Worm (Caenorhabditis elegans) whole organism, L4/young adult: ENCODE measurements around the gene R01H2.7.

Experiments used
- W03F9.2 ChIP-seq: fragments of 150-350 bp; optimal IDR thresholded peaks from 2 replicates; lab custom pipeline; 2014; ENCODE audit warnings: missing biosample characterization, missing genetic modification characterization
- dao-5 ChIP-seq: sonication (generic microtip); optimal IDR thresholded peaks from 2 replicates; lab custom pipeline; 2016; ENCODE audit warnings: missing genotype, missing genetic modification characterization, moderate library complexity, missing compliant biosample characterization
- him-1 ChIP-seq: sonication (generic microtip); optimal IDR thresholded peaks from 2 replicates; lab custom pipeline; 2016; ENCODE audit warnings: missing genotype, missing genetic modification reagents, missing genetic modification characterization, missing compliant biosample characterization

R01H2.7 gene

ce11 chrIII:7030044-7030804 lies 15.3 kb downstream of the R01H2.7 start:
- TF ChIP-seq dao-5 (tag; lab: Kevin White, UChicago) = no peak
- peak; percentile 50 for TF ChIP-seq him-1 (tag; lab: Kevin White, UChicago)
- TF ChIP-seq W03F9.2 (tag; lab: Kevin White, UChicago) = no peak

DNA sequence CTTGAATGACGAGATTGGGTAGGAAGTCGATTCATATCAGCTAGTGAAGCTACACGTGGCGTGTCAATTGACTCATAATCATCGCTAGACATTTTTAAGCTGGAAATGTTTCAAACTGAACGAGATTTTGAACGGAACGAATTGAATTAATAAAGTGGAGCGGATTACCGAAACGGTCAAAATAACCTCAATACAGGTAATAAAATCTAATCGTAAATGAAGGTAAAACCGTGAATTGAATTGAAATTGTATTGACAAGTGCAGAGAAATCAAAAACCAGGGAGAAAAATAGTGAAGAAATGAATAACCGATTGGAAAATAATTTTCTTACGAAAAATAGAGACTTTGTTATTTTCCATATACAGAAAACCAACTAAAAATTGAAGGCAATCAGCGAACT lies 16.4 kb downstream of the R01H2.7 start, which contains the start of gene cyk-1:
cyk-1 (minus strand) TSS at position 101 of the 400 bp plus-strand sequence.
- TF ChIP-seq W03F9.2 (tag; lab: Kevin White, UChicago) (no peak), dao-5 (tag; lab: Kevin White, UChicago) (no peak), him-1 (tag; lab: Kevin White, UChicago) (no peak)

DNA sequence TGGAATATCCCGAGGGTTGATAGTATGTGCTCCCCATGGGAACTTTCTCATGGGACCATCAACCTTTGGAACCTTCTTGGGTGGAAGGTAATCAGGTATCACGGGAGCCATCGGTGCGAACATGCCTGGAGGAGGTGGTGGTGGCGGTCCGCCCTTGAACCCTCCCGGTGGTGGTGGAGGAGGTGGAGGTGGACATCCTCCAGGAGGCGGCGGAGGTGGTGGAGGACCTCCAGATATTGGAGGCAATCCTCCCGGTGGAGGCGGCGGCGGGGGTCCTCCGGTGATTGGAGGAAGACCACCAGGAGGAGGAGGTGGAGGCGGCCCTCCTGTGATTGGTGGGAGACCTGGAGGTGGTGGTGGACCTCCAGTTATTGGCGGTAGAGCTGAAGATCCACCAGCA lies 19.7 kb downstream of the R01H2.7 start:
- no peak for TF ChIP-seq dao-5 (tag; lab: Kevin White, UChicago)
- no peak for TF ChIP-seq W03F9.2 (tag; lab: Kevin White, UChicago)
- TF ChIP-seq him-1 (tag; lab: Kevin White, UChicago) = no peak

- TF ChIP-seq dao-5 (tag; lab: Kevin White, UChicago) = no peak
- no peak for TF ChIP-seq him-1 (tag; lab: Kevin White, UChicago)
- peak; percentile 37 for TF ChIP-seq W03F9.2 (tag; lab: Kevin White, UChicago)
These were observed 24.3 kb downstream of the R01H2.7 start, which contains the start of gene rfl-1 for ce11 chrIII:7021156-7021637. rfl-1 (plus strand) TSS chrIII:7021206.

ce11 chrIII:7020500-7020899 lies 25.0 kb downstream of the R01H2.7 start, which contains the start of gene col-8:
col-8 (minus strand) TSS chrIII:7020600.
- TF ChIP-seq dao-5 (tag; lab: Kevin White, UChicago) = no peak
- no peak for TF ChIP-seq him-1 (tag; lab: Kevin White, UChicago)
- no peak for TF ChIP-seq W03F9.2 (tag; lab: Kevin White, UChicago)

DNA sequence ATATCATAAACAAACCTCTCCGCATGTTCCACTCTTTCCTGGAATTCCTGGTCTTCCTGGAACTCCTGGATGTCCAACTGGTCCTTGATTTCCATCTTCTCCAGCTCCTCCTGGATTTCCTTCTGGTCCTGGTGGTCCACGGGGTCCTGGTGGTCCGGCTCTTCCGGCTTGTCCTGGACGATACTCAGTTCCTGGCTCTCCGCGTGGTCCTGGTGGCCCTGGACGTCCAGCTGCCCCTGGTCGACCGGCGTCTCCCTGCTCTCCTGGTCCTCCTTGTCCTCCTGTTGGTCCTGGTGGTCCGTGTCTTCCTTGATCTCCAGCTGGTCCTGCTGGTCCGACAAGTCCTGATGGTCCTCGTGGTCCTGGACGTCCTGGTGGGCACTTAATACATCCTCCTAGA lies 25.8 kb downstream of the R01H2.7 start:
- no peak for TF ChIP-seq dao-5 (tag; lab: Kevin White, UChicago)

DNA sequence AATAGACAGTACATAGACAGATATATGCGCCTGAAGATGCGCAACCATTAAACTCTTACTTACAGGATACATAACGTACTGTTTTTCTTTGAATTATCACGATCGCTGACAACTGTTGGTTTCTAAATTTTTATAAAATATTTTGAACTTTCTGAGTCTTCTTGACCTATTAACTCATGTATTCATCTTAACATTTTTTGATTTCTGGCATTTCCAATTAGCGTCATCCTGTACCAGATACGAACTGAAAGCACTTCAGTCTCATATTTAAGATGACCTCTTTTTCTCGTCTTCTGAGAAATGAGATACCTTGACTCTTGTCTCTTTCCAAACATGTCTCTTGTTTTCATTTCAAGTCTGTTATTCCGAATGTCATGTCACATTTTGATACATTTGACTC lies 31.8 kb downstream of the R01H2.7 start:
- TF ChIP-seq W03F9.2 (tag; lab: Kevin White, UChicago) = no peak
- no peak for TF ChIP-seq dao-5 (tag; lab: Kevin White, UChicago)
- TF ChIP-seq him-1 (tag; lab: Kevin White, UChicago) = no peak

- no peak for TF ChIP-seq W03F9.2 (tag; lab: Kevin White, UChicago)
- no peak for TF ChIP-seq him-1 (tag; lab: Kevin White, UChicago)
- no peak for TF ChIP-seq dao-5 (tag; lab: Kevin White, UChicago)
These were observed 33.5 kb downstream of the R01H2.7 start for ce11 chrIII:7012060-7012459.

- TF ChIP-seq dao-5 (tag; lab: Kevin White, UChicago) = no peak
- TF ChIP-seq him-1 (tag; lab: Kevin White, UChicago) = no peak
- TF ChIP-seq W03F9.2 (tag; lab: Kevin White, UChicago) = no peak
These were observed 36.7 kb downstream of the R01H2.7 start, which contains the start of gene lgc-38 for ce11 chrIII:7008836-7009235. lgc-38 (plus strand) TSS chrIII:7009136.

ce11 chrIII:7005350-7005749 lies 40.2 kb downstream of the R01H2.7 start, which contains the start of gene C06E8.5:
C06E8.5 (minus strand) TSS chrIII:7005450.
- no peak for TF ChIP-seq him-1 (tag; lab: Kevin White, UChicago)
- TF ChIP-seq dao-5 (tag; lab: Kevin White, UChicago) = no peak
- TF ChIP-seq W03F9.2 (tag; lab: Kevin White, UChicago) = no peak

DNA sequence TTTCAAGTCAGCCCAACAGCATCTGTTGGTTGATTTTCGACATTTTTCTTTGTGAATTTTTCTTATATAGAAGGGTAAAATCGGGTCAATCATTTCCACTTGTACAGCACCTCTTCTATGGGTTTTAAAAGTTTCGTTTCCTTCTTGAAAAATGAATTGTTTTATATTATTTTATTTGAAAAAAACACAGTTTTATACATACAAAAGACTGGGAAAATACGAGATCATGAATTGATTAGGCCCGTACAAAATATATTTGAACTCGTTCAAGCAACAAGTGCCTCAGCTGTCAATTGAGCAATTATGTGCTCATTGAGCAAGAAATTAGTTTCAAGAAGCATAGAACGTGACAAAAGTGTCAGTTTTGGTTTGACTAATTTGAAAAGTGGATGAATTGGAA lies 43.4 kb downstream of the R01H2.7 start:
- no peak for TF ChIP-seq W03F9.2 (tag; lab: Kevin White, UChicago)
- TF ChIP-seq him-1 (tag; lab: Kevin White, UChicago) = no peak
- TF ChIP-seq dao-5 (tag; lab: Kevin White, UChicago) = no peak

DNA sequence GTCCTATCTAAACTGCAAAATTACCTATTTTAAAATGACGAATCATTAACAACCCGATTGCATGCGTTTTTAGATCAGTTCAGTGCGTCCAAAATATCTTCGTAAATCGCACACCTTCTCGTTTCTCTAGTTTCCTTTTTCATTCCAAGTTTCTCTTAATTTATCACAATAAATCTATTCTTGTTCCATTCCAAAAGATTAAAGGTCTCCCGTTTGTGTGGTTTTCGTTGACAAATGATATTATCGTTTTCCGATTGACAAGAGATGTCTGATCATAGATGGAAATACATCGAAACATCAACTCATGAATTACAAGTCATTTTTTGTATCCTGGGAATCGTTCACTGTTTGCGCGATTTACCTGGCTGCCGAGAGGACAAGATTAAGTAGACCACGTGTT lies 52.4 kb downstream of the R01H2.7 start:
- TF ChIP-seq him-1 (tag; lab: Kevin White, UChicago) = no peak
- TF ChIP-seq W03F9.2 (tag; lab: Kevin White, UChicago) = no peak

DNA sequence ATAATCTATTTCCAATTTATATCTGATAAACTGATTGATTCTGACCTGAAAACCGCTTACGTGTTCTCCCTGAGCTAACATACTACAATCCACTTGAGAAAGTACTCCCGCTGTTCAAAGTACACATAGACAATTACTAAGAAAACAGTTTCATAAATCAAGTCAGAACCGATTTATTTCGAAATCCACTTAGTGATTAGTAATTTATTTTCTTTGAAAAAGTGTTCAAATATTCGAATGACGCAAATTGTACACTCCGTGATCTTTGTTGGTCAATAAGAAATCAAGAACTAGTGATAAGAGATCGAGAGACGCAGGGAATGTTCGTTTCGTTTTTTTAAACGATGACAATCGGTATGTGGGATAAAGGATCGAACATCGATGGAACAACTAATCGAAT lies 53.0 kb downstream of the R01H2.7 start:
- TF ChIP-seq him-1 (tag; lab: Kevin White, UChicago) = no peak
- TF ChIP-seq W03F9.2 (tag; lab: Kevin White, UChicago) = no peak
- TF ChIP-seq dao-5 (tag; lab: Kevin White, UChicago) = no peak

DNA sequence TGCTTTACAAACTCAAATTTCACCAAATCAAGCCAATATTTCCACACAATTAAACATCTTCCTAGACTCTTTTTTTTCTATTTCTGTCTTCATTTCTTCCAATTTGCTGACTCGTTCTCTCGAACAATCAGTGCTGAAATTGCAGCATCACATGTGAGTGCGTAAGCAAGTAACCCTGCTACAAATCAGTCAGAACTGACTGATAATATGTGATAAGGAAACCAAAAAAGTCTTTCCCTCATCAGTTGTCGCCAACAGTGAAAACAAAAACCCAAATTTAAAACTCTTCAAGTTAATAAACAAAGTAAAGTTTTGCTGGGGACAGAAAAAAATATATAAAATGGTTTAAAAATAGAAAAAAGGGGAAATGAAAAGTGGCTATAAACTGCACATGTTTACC lies 54.1 kb downstream of the R01H2.7 start:
- TF ChIP-seq him-1 (tag; lab: Kevin White, UChicago) (no peak), W03F9.2 (tag; lab: Kevin White, UChicago) (no peak), dao-5 (tag; lab: Kevin White, UChicago) (no peak)
